Worm (Caenorhabditis elegans) whole organism, L4 larva: ENCODE data around the gene F16B12.7.

ENCODE experiments used
- D1046.2 ChIP-seq: fragments of 200-800 bp; sonication (Bioruptor generic); IDR thresholded peaks from 2 replicates; pipeline ENCODE4 v1.3.6; 2022; ENCODE audit warnings: missing genetic modification characterization, missing compliant biosample characterization
- F10B5.3 ChIP-seq: sonication (generic microtip); optimal IDR thresholded peaks from 2 replicates; lab custom pipeline; 2016; ENCODE audit warnings: mild to moderate bottlenecking, missing genetic modification characterization, missing compliant biosample characterization
- F26F4.8 ChIP-seq: fragments of 200-800 bp; sonication (Bioruptor generic); conservative IDR thresholded peaks from 2 replicates; pipeline ENCODE4 v1.3.6; 2022; ENCODE audit warnings: missing genetic modification characterization, missing compliant biosample characterization
- F37D6.2 ChIP-seq: sonication (generic microtip); optimal IDR thresholded peaks from 2 replicates; lab custom pipeline; 2016; ENCODE audit warnings: mild to moderate bottlenecking, missing genetic modification characterization, missing compliant biosample characterization
- T26A8.4 ChIP-seq: fragments of 200-800 bp; sonication (Bioruptor generic); IDR thresholded peaks from 2 replicates; pipeline ENCODE4 v1.3.6; 2022; ENCODE audit warnings: missing genetic modification characterization, missing compliant biosample characterization
- Y105C5A.15 ChIP-seq: fragments of 200-800 bp; sonication (Bioruptor generic); IDR thresholded peaks from 2 replicates; pipeline ENCODE4 v1.3.6; 2022; ENCODE audit warnings: missing genetic modification characterization, missing compliant biosample characterization
- ZK337.2 ChIP-seq: fragments of 200-800 bp; sonication (Bioruptor generic); IDR thresholded peaks from 2 replicates; pipeline ENCODE4 v1.3.6; 2022; ENCODE audit warnings: missing genetic modification reagents, missing genetic modification characterization, missing compliant biosample characterization
- ZK546.5 ChIP-seq, 2 experiments: sonication (generic microtip); optimal IDR thresholded peaks; 2 replicates each; lab custom pipeline; 2017; ENCODE audit warnings: missing biosample characterization in 2 of 2, missing genetic modification characterization in 2 of 2
- aha-1 ChIP-seq: fragments of 150-350 bp; peaks from one replicate; lab custom pipeline; 2014; ENCODE audit warnings: missing biosample characterization, missing genetic modification characterization
- aly-2 ChIP-seq: sonication (generic microtip); optimal IDR thresholded peaks from 2 replicates; lab custom pipeline; 2018; ENCODE audit warnings: missing biosample characterization, missing genetic modification characterization
- attf-4 ChIP-seq: sonication (generic microtip); optimal IDR thresholded peaks from 3 replicates; lab custom pipeline; 2017; ENCODE audit warnings: missing biosample characterization, missing genetic modification characterization
- ceh-20 ChIP-seq: fragments of 200-800 bp; sonication (Bioruptor generic); IDR thresholded peaks from 2 replicates; pipeline ENCODE4 v1.3.6; 2022; ENCODE audit warnings: missing genetic modification reagents, missing genetic modification characterization, missing compliant biosample characterization
- ceh-82 ChIP-seq: sonication (generic microtip); optimal IDR thresholded peaks from 2 replicates; lab custom pipeline; 2017; ENCODE audit warnings: missing biosample characterization, missing genetic modification characterization
- ces-1 ChIP-seq: fragments of 150-350 bp; sonication (generic microtip); optimal IDR thresholded peaks from 4 replicates; lab custom pipeline; 2014; ENCODE audit warnings: missing biosample characterization, missing genetic modification reagents, missing genetic modification characterization
- daf-16 ChIP-seq, 3 experiments: sonication (generic microtip); optimal IDR thresholded peaks; 2 replicates each; lab custom pipeline; 2016 to 2017; ENCODE audit warnings: missing genetic modification characterization in 3 of 3, missing genetic modification reagents in 3 of 3, mild to moderate bottlenecking in 2 of 3, missing compliant biosample characterization in 2 of 3, missing biosample characterization in 1 of 3, moderate library complexity in 1 of 3
- daf-8 ChIP-seq: fragments of 200-800 bp; sonication (Bioruptor generic); IDR thresholded peaks from 2 replicates; pipeline ENCODE4 v1.3.6; 2022; ENCODE audit warnings: missing genetic modification characterization, missing compliant biosample characterization
- dmd-6 ChIP-seq: fragments of 200-800 bp; sonication (Bioruptor generic); IDR thresholded peaks from 2 replicates; pipeline ENCODE4 v1.3.6; 2022; ENCODE audit warnings: missing genetic modification reagents, missing genetic modification characterization, missing compliant biosample characterization
- dpl-1 ChIP-seq: fragments of 150-350 bp; optimal IDR thresholded peaks from 2 replicates; lab custom pipeline; 2014; ENCODE audit warnings: missing biosample characterization, missing genetic modification reagents, missing genetic modification characterization
- duxl-1 ChIP-seq: sonication (generic microtip); optimal IDR thresholded peaks from 2 replicates; lab custom pipeline; 2016; ENCODE audit warnings: mild to moderate bottlenecking, missing genetic modification characterization, moderate library complexity, missing compliant biosample characterization; ENCODE audit not compliant: poor library complexity
- dve-1 ChIP-seq: sonication (generic microtip); optimal IDR thresholded peaks from 2 replicates; lab custom pipeline; 2017; ENCODE audit warnings: antibody characterized with exemption, mild to moderate bottlenecking, missing genetic modification characterization, missing compliant biosample characterization; ENCODE audit not compliant: insufficient read depth
- egl-43 ChIP-seq: fragments of 200-800 bp; sonication (Bioruptor generic); IDR thresholded peaks from 2 replicates; pipeline ENCODE4 v1.3.6; 2022; ENCODE audit warnings: missing genetic modification reagents, missing genetic modification characterization, missing compliant biosample characterization
- fkh-10 ChIP-seq: fragments of 150-350 bp; optimal IDR thresholded peaks from 2 replicates; lab custom pipeline; 2014; ENCODE audit warnings: missing biosample characterization, missing genetic modification reagents, missing genetic modification characterization
- fos-1 ChIP-seq: fragments of 150-350 bp; optimal IDR thresholded peaks from 2 replicates; lab custom pipeline; 2014; ENCODE audit warnings: missing biosample characterization, missing genetic modification characterization
- gei-8 ChIP-seq: fragments of 200-800 bp; sonication (Bioruptor generic); optimal IDR thresholded peaks from 2 replicates; lab custom pipeline; 2018; ENCODE audit warnings: mild to moderate bottlenecking, missing genetic modification characterization, missing compliant biosample characterization
- hif-1 ChIP-seq, 2 experiments: sonication (generic microtip); optimal IDR thresholded peaks; 2 replicates each; lab custom pipeline; 2016 to 2017; ENCODE audit warnings: missing compliant biosample characterization in 2 of 2, missing genetic modification characterization in 2 of 2, missing genetic modification reagents in 2 of 2, missing genotype in 2 of 2, mild to moderate bottlenecking in 1 of 2
- hlh-11 ChIP-seq: fragments of 200-800 bp; sonication (Bioruptor generic); optimal IDR thresholded peaks from 2 replicates; lab custom pipeline; 2018; ENCODE audit warnings: mild to moderate bottlenecking, missing genetic modification characterization, missing compliant biosample characterization
- jun-1 ChIP-seq: fragments of 150-350 bp; optimal IDR thresholded peaks from 2 replicates; lab custom pipeline; 2014; ENCODE audit warnings: missing biosample characterization, missing genetic modification reagents, missing genetic modification characterization
- lim-7 ChIP-seq: fragments of 200-800 bp; sonication (Bioruptor generic); IDR thresholded peaks from 2 replicates; pipeline ENCODE4 v1.3.6; 2022; ENCODE audit warnings: missing genetic modification characterization, missing compliant biosample characterization
- lin-13 ChIP-seq: fragments of 150-350 bp; optimal IDR thresholded peaks from 2 replicates; lab custom pipeline; 2014; ENCODE audit warnings: missing biosample characterization, missing genetic modification reagents, missing genetic modification characterization
- lin-38 ChIP-seq: fragments of 200-800 bp; sonication (Bioruptor generic); IDR thresholded peaks from 2 replicates; pipeline ENCODE4 v1.3.6; 2022; ENCODE audit warnings: missing genetic modification reagents, missing genetic modification characterization, missing compliant biosample characterization
- madf-5 ChIP-seq, 2 experiments: fragments of 200-800 bp; sonication (Bioruptor generic); IDR thresholded peaks; 2 replicates each; pipeline ENCODE4 v1.3.6; 2022; ENCODE audit warnings: missing compliant biosample characterization in 2 of 2, missing genetic modification characterization in 2 of 2
- madf-9 ChIP-seq: fragments of 200-800 bp; sonication (Bioruptor generic); conservative IDR thresholded peaks from 2 replicates; pipeline ENCODE4 v1.3.6; 2022; ENCODE audit warnings: missing genetic modification reagents, missing genetic modification characterization, missing compliant biosample characterization
- mdl-1 ChIP-seq, 2 experiments: fragments of 150-350 bp in 1 of 2; sonication (generic microtip) in 1 of 2; optimal IDR thresholded peaks; 2 replicates each; lab custom pipeline; 2014 to 2017; ENCODE audit warnings: missing biosample characterization in 2 of 2, missing genetic modification characterization in 2 of 2
- mxl-2 ChIP-seq: fragments of 200-800 bp; sonication (Bioruptor generic); conservative IDR thresholded peaks from 2 replicates; pipeline ENCODE4 v1.3.6; 2022; ENCODE audit warnings: missing genetic modification reagents, missing genetic modification characterization, missing compliant biosample characterization
- mxl-3 ChIP-seq: fragments of 200-800 bp; sonication (Bioruptor generic); optimal IDR thresholded peaks from 2 replicates; lab custom pipeline; 2018; ENCODE audit warnings: mild to moderate bottlenecking, missing genetic modification characterization, missing compliant biosample characterization
- nhr-10 ChIP-seq: fragments of 150-350 bp; optimal IDR thresholded peaks from 2 replicates; lab custom pipeline; 2014; ENCODE audit warnings: missing biosample characterization, missing genetic modification characterization
- nhr-102 ChIP-seq: sonication (generic microtip); optimal IDR thresholded peaks from 2 replicates; lab custom pipeline; 2016; ENCODE audit warnings: mild to moderate bottlenecking, missing genetic modification characterization, moderate library complexity, missing compliant biosample characterization
- nhr-25 ChIP-seq: sonication (generic microtip); optimal IDR thresholded peaks from 2 replicates; lab custom pipeline; 2017; ENCODE audit warnings: missing genetic modification characterization, mild to moderate bottlenecking, missing compliant biosample characterization, antibody characterized with exemption, moderate library complexity, borderline replicate concordance; ENCODE audit not compliant: insufficient read depth
- nhr-28 ChIP-seq: fragments of 150-350 bp; optimal IDR thresholded peaks from 2 replicates; lab custom pipeline; 2014; ENCODE audit warnings: missing biosample characterization, missing genetic modification characterization
- nhr-41 ChIP-seq: fragments of 200-800 bp; sonication (Bioruptor generic); IDR thresholded peaks from 2 replicates; pipeline ENCODE4 v1.3.6; 2022; ENCODE audit warnings: missing genetic modification reagents, missing genetic modification characterization, missing compliant biosample characterization
- nhr-42 ChIP-seq: fragments of 200-800 bp; sonication (Bioruptor generic); IDR thresholded peaks from 2 replicates; pipeline ENCODE4 v1.3.6; 2022; ENCODE audit warnings: missing genetic modification characterization, missing compliant biosample characterization
- nhr-76 ChIP-seq: fragments of 150-350 bp; optimal IDR thresholded peaks from 2 replicates; lab custom pipeline; 2014; ENCODE audit warnings: missing biosample characterization, missing genetic modification characterization
- rbr-2 ChIP-seq: sonication (generic microtip); optimal IDR thresholded peaks from 2 replicates; lab custom pipeline; 2016; ENCODE audit warnings: missing genotype, missing genetic modification characterization, missing compliant biosample characterization
- saeg-2 ChIP-seq: fragments of 200-800 bp; sonication (Bioruptor generic); IDR thresholded peaks from 2 replicates; pipeline ENCODE4 v1.3.6; 2022; ENCODE audit warnings: missing genetic modification reagents, missing genetic modification characterization, missing compliant biosample characterization
- skn-1 ChIP-seq: fragments of 150-350 bp; optimal IDR thresholded peaks from 2 replicates; lab custom pipeline; 2014; ENCODE audit warnings: missing biosample characterization, missing genetic modification characterization
- spr-1 ChIP-seq: sonication (generic microtip); optimal IDR thresholded peaks from 2 replicates; lab custom pipeline; 2016; ENCODE audit warnings: mild to moderate bottlenecking, missing genetic modification characterization, missing compliant biosample characterization
- tag-97 ChIP-seq: fragments of 200-800 bp; sonication (Bioruptor generic); IDR thresholded peaks from 2 replicates; pipeline ENCODE4 v1.3.6; 2022; ENCODE audit warnings: missing genetic modification characterization, missing compliant biosample characterization
- tra-1 ChIP-seq: fragments of 200-800 bp; sonication (Bioruptor generic); IDR thresholded peaks from 2 replicates; pipeline ENCODE4 v1.3.6; 2022; ENCODE audit warnings: missing genetic modification reagents, missing genetic modification characterization, missing compliant biosample characterization
- zag-1 ChIP-seq: fragments of 150-350 bp; optimal IDR thresholded peaks from 2 replicates; lab custom pipeline; 2014; ENCODE audit warnings: missing biosample characterization, missing genetic modification characterization
- zip-11 ChIP-seq: fragments of 200-800 bp; sonication (Bioruptor generic); IDR thresholded peaks from 2 replicates; pipeline ENCODE4 v1.3.6; 2022; ENCODE audit warnings: missing genetic modification characterization, missing compliant biosample characterization
- zip-2 ChIP-seq: fragments of 150-350 bp; optimal IDR thresholded peaks from 2 replicates; lab custom pipeline; 2014; ENCODE audit warnings: missing biosample characterization, missing genetic modification characterization
- ztf-7 ChIP-seq: fragments of 150-350 bp; optimal IDR thresholded peaks from 2 replicates; lab custom pipeline; 2014; ENCODE audit warnings: missing biosample characterization, missing genetic modification characterization

Gene F16B12.7

ce11 chrX:14070950-14071349, 37.4 kb upstream of the F16B12.7 start, which contains the start of gene C33G3.4 (continued):
- TF ChIP-seq hif-1 (tag; optimal IDR thresholded peaks at IDR 0.05; lab: Kevin White, UChicago) (no peak), aha-1 (tag; lab: Kevin White, UChicago) (no peak), F26F4.8 (no peak), D1046.2 (GFP tag; lab: Robert Waterston, UW) (no peak), duxl-1 (tag; lab: Kevin White, UChicago) (no peak), ceh-82 (no peak), daf-8 (no peak), nhr-25 (tag; lab: Kevin White, UChicago) (no peak), skn-1 (no peak), tag-97 (GFP tag; lab: Robert Waterston, UW) (no peak), spr-1 (no peak), jun-1 (no peak), tra-1 (GFP tag; lab: Robert Waterston, UW) (peak; percentile 92), gei-8 (GFP tag; lab: Kevin White, UChicago) (no peak), zip-11 (GFP tag; lab: Robert Waterston, UW) (no peak), ZK546.5 (tag; optimal IDR thresholded peaks at IDR 0.05; lab: Kevin White, UChicago) (no peak), lim-7 (GFP tag; lab: Robert Waterston, UW) (no peak), attf-4 (tag; lab: Kevin White, UChicago) (no peak), nhr-102 (tag; lab: Kevin White, UChicago) (peak; percentile 60), F10B5.3 (tag; lab: Kevin White, UChicago) (no peak), nhr-41 (GFP tag; lab: Robert Waterston, UW) (peak; percentile 93; the same call in 1 of the 2 replicates), saeg-2 (GFP tag; lab: Robert Waterston, UW) (0 out of 2 replicates have a peak, but pooled peaks have one; percentile 45), nhr-28 (peak; percentile 89), ZK337.2 (GFP tag; lab: Robert Waterston, UW) (no peak), lin-13 (GFP tag; lab: Kevin White, UChicago) (no peak), daf-16 (GFP tag; optimal IDR thresholded peaks at IDR 0.05; lab: Kevin White, UChicago) (peak in 1 of 2 experiments; percentile 32), daf-16 (tag; optimal IDR thresholded peaks at IDR 0.05; lab: Kevin White, UChicago) (peak; percentile 98), rbr-2 (tag; lab: Kevin White, UChicago) (no peak), dve-1 (tag; lab: Kevin White, UChicago) (peak; percentile 76), F37D6.2 (tag; lab: Kevin White, UChicago) (no peak), fos-1 (no peak), lin-38 (no peak), zag-1 (tag; lab: Kevin White, UChicago) (no peak), nhr-76 (tag; lab: Kevin White, UChicago) (no peak), madf-5 (GFP tag; IDR thresholded peaks at IDR 0.05; lab: Robert Waterston, UW) (no peak), aly-2 (no peak), T26A8.4 (GFP tag; lab: Robert Waterston, UW) (no peak), egl-43 (GFP tag; lab: Robert Waterston, UW) (no peak), nhr-10 (tag; lab: Kevin White, UChicago) (no peak), ces-1 (GFP tag; lab: Kevin White, UChicago) (no peak), mdl-1 (tag; optimal IDR thresholded peaks at IDR 0.05; lab: Kevin White, UChicago) (no peak), madf-9 (GFP tag; lab: Robert Waterston, UW) (no peak), ceh-20 (GFP tag; lab: Robert Waterston, UW) (peak; percentile 75), hlh-11 (tag; lab: Kevin White, UChicago) (peak; percentile 94), nhr-42 (no peak), fkh-10 (GFP tag; lab: Kevin White, UChicago) (no peak), dmd-6 (peak; percentile 95), dpl-1 (GFP tag; lab: Kevin White, UChicago) (no peak), ztf-7 (no peak), mxl-3 (GFP tag; lab: Kevin White, UChicago) (peak; percentile 64), mxl-2 (GFP tag; lab: Robert Waterston, UW) (no peak), zip-2 (tag; lab: Kevin White, UChicago) (no peak), Y105C5A.15 (GFP tag; lab: Robert Waterston, UW) (no peak)
